Fruit fly (Drosophila melanogaster) whole organism, embryonic: Measurements from ENCODE around the gene Cyp4d14.
A peak's percentile ranks its signal among the peaks of the same experiment; 100 is the strongest.

Experiments
- Asciz ChIP-seq: fragments of 200-800 bp; sonication (Bioruptor generic); optimal IDR thresholded peaks from 2 replicates; lab custom pipeline; 2017; ENCODE audit warnings: missing biosample characterization, mild to moderate bottlenecking, missing genetic modification characterization, missing genetic modification reagents
- B-H1 ChIP-seq: fragments of 200-800 bp; sonication (Bioruptor generic); IDR thresholded peaks from 3 replicates; pipeline ENCODE4 v1.3.6; 2022; ENCODE audit warnings: missing biosample characterization, missing genetic modification characterization
- Bdp1 ChIP-seq: fragments of 200-800 bp; sonication (Bioruptor generic); optimal IDR thresholded peaks from 3 replicates; lab custom pipeline; 2016; ENCODE audit warnings: missing biosample characterization, missing genetic modification characterization
- CG10147 ChIP-seq: fragments of 200-800 bp; sonication (Bioruptor generic); optimal IDR thresholded peaks from 2 replicates; lab custom pipeline; 2019; ENCODE audit warnings: missing biosample characterization, mild to moderate bottlenecking, missing genetic modification characterization, moderate library complexity
- CG10366 ChIP-seq: fragments of 200-800 bp; sonication (Bioruptor generic); IDR thresholded peaks from 2 replicates; pipeline ENCODE4 v1.3.6; 2022; ENCODE audit warnings: missing biosample characterization, missing genetic modification characterization
- CG11696 ChIP-seq: fragments of 200-800 bp; sonication (Bioruptor generic); IDR thresholded peaks from 2 replicates; pipeline ENCODE4 v1.3.6; 2022; ENCODE audit warnings: missing biosample characterization, missing genetic modification characterization
- CG13296 ChIP-seq: fragments of 200-800 bp; sonication (Bioruptor generic); optimal IDR thresholded peaks from 3 replicates; lab custom pipeline; 2018; ENCODE audit warnings: missing biosample characterization, mild to moderate bottlenecking, missing genetic modification characterization
- CG16779 ChIP-seq: fragments of 200-800 bp; sonication (Bioruptor generic); IDR thresholded peaks from 2 replicates; pipeline ENCODE4 v1.3.6; 2022; ENCODE audit warnings: missing biosample characterization, missing genetic modification characterization
- CG17186 ChIP-seq: fragments of 200-800 bp; sonication (Bioruptor generic); optimal IDR thresholded peaks from 3 replicates; lab custom pipeline; 2017; ENCODE audit warnings: missing biosample characterization, missing genetic modification reagents, missing genetic modification characterization
- CG18599 ChIP-seq: fragments of 200-800 bp; sonication (Bioruptor generic); optimal IDR thresholded peaks from 3 replicates; lab custom pipeline; 2017; ENCODE audit warnings: missing biosample characterization, missing genetic modification characterization, mild to moderate bottlenecking, moderate library complexity, missing genetic modification reagents
- CG18764 ChIP-seq: fragments of 200-800 bp; sonication (Bioruptor generic); optimal IDR thresholded peaks from 3 replicates; lab custom pipeline; 2016; ENCODE audit warnings: missing biosample characterization, missing genetic modification characterization
- CG2199 ChIP-seq: fragments of 200-800 bp; sonication (Bioruptor generic); IDR thresholded peaks from 3 replicates; pipeline ENCODE4 v1.3.6; 2022; ENCODE audit warnings: missing biosample characterization, missing genetic modification characterization
- CG32532 ChIP-seq: fragments of 200-800 bp; sonication (Bioruptor generic); IDR thresholded peaks from 2 replicates; pipeline ENCODE4 v1.3.6; 2022; ENCODE audit warnings: missing biosample characterization, missing genetic modification characterization
- CG32767 ChIP-seq: fragments of 200-800 bp; sonication (Bioruptor generic); IDR thresholded peaks from 2 replicates; pipeline ENCODE4 v1.3.6; 2022; ENCODE audit warnings: missing biosample characterization, missing genetic modification characterization
- CG32772 ChIP-seq: fragments of 200-800 bp; sonication (Bioruptor generic); IDR thresholded peaks from 2 replicates; pipeline ENCODE4 v1.3.6; 2022; ENCODE audit warnings: missing biosample characterization, missing genetic modification characterization
- CG3838 ChIP-seq: fragments of 200-800 bp; sonication (Bioruptor generic); optimal IDR thresholded peaks from 3 replicates; lab custom pipeline; 2016; ENCODE audit warnings: missing biosample characterization, missing genetic modification characterization
- CG3847 ChIP-seq: fragments of 200-800 bp; sonication (Bioruptor generic); IDR thresholded peaks from 2 replicates; pipeline ENCODE4 v1.3.6; 2022; ENCODE audit warnings: missing biosample characterization, missing genetic modification characterization
- CG4707 ChIP-seq: fragments of 200-800 bp; sonication (Bioruptor generic); optimal IDR thresholded peaks from 2 replicates; lab custom pipeline; 2018; ENCODE audit warnings: missing biosample characterization, mild to moderate bottlenecking, missing genetic modification characterization, moderate library complexity
- CG6272 ChIP-seq: fragments of 200-800 bp; sonication (Bioruptor generic); IDR thresholded peaks from 2 replicates; pipeline ENCODE4 v1.3.6; 2022; ENCODE audit warnings: missing biosample characterization, missing genetic modification characterization
- CG6765 ChIP-seq: fragments of 200-800 bp; sonication (Bioruptor generic); optimal IDR thresholded peaks from 3 replicates; lab custom pipeline; 2017; ENCODE audit warnings: missing biosample characterization, mild to moderate bottlenecking, missing genetic modification characterization
- CG6854 ChIP-seq: fragments of 200-800 bp; sonication (Bioruptor generic); optimal IDR thresholded peaks from 3 replicates; lab custom pipeline; 2017; ENCODE audit warnings: missing biosample characterization, mild to moderate bottlenecking, missing genetic modification characterization
- CG8281 ChIP-seq: fragments of 200-800 bp; sonication (Bioruptor generic); optimal IDR thresholded peaks from 2 replicates; lab custom pipeline; 2018; ENCODE audit warnings: missing biosample characterization, mild to moderate bottlenecking, missing genetic modification characterization, moderate library complexity
- CG8359 ChIP-seq: fragments of 200-800 bp; sonication (Bioruptor generic); optimal IDR thresholded peaks from 2 replicates; lab custom pipeline; 2017; ENCODE audit warnings: missing biosample characterization, mild to moderate bottlenecking, missing genetic modification characterization, borderline replicate concordance
- CG8478 ChIP-seq: fragments of >200 bp; optimal IDR thresholded peaks from 2 replicates; lab custom pipeline; 2018
- D19A ChIP-seq: fragments of 200-800 bp; optimal IDR thresholded peaks from 3 replicates; lab custom pipeline; 2019; ENCODE audit warnings: missing biosample characterization, mild to moderate bottlenecking, missing genetic modification characterization, moderate library complexity
- E2f1 ChIP-seq: fragments of 200-800 bp; sonication (Bioruptor generic); IDR thresholded peaks from 2 replicates; pipeline ENCODE4 v1.3.6; 2022; ENCODE audit warnings: missing biosample characterization, missing genetic modification characterization
- GATAe ChIP-seq: fragments of 200-800 bp; sonication (Bioruptor generic); conservative IDR thresholded peaks from 2 replicates; pipeline ENCODE4 v1.3.6; 2022; ENCODE audit warnings: missing biosample characterization, missing genetic modification characterization
- H15 ChIP-seq: fragments of 200-800 bp; sonication (Bioruptor generic); IDR thresholded peaks from 3 replicates; pipeline ENCODE4 v1.3.6; 2022; ENCODE audit warnings: missing biosample characterization, missing genetic modification characterization
- Hey ChIP-seq: fragments of 200-800 bp; sonication (Bioruptor generic); optimal IDR thresholded peaks from 3 replicates; lab custom pipeline; 2018; ENCODE audit warnings: missing biosample characterization, mild to moderate bottlenecking, missing genetic modification characterization
- Hmx ChIP-seq: fragments of 200-800 bp; sonication (Bioruptor generic); optimal IDR thresholded peaks from 2 replicates; lab custom pipeline; 2016; ENCODE audit warnings: missing biosample characterization, missing genetic modification characterization
- Lpt ChIP-seq: fragments of >200 bp; optimal IDR thresholded peaks from 2 replicates; lab custom pipeline; 2018; ENCODE audit warnings: missing biosample characterization, missing genetic modification characterization
- MTF-1 ChIP-seq: fragments of 200-800 bp; sonication (Bioruptor generic); optimal IDR thresholded peaks from 2 replicates; lab custom pipeline; 2018; ENCODE audit warnings: missing biosample characterization, mild to moderate bottlenecking, missing genetic modification characterization, borderline replicate concordance
- Mrtf ChIP-seq: fragments of 200-800 bp; sonication (Bioruptor generic); IDR thresholded peaks from 3 replicates; pipeline ENCODE4 v1.3.6; 2022; ENCODE audit warnings: missing biosample characterization, missing genetic modification characterization
- Sry-β ChIP-seq: fragments of 200-800 bp; sonication (Bioruptor generic); optimal IDR thresholded peaks from 2 replicates; lab custom pipeline; 2018; ENCODE audit warnings: missing biosample characterization, mild to moderate bottlenecking, missing genetic modification characterization, moderate library complexity
- Sry-δ ChIP-seq: fragments of 200-800 bp; sonication (Bioruptor generic); optimal IDR thresholded peaks from 2 replicates; lab custom pipeline; 2016; ENCODE audit warnings: missing biosample characterization, missing genetic modification characterization
- az2 ChIP-seq: fragments of 200-800 bp; sonication (Bioruptor generic); optimal IDR thresholded peaks from 3 replicates; lab custom pipeline; 2016; ENCODE audit warnings: missing biosample characterization, missing genetic modification characterization
- cas ChIP-seq: fragments of 200-800 bp; sonication (Bioruptor generic); IDR thresholded peaks from 2 replicates; pipeline ENCODE4 v1.3.6; 2022; ENCODE audit warnings: missing biosample characterization, missing genetic modification characterization
- cato ChIP-seq: fragments of 200-800 bp; sonication (Bioruptor generic); optimal IDR thresholded peaks from 2 replicates; lab custom pipeline; 2016; ENCODE audit warnings: missing biosample characterization, missing genetic modification characterization, borderline replicate concordance
- chinmo ChIP-seq: fragments of 200-800 bp; sonication (Bioruptor generic); IDR thresholded peaks from 4 replicates; pipeline ENCODE4 v1.3.6; 2022; ENCODE audit warnings: missing biosample characterization, missing genetic modification characterization; ENCODE audit not compliant: partially characterized antibody
- danr ChIP-seq: fragments of 200-800 bp; sonication (Bioruptor generic); IDR thresholded peaks from 2 replicates; pipeline ENCODE4 v1.3.6; 2022; ENCODE audit warnings: missing biosample characterization, missing genetic modification characterization
- eve ChIP-seq, 2 experiments: fragments of >200 bp; optimal IDR thresholded peaks; 2 replicates each; lab custom pipeline; 2017; ENCODE audit warnings: missing biosample characterization in 2 of 2, missing genetic modification characterization in 2 of 2
- exex ChIP-seq: fragments of 200-800 bp; sonication (Bioruptor generic); optimal IDR thresholded peaks from 4 replicates; lab custom pipeline; 2018; ENCODE audit warnings: missing biosample characterization, mild to moderate bottlenecking, missing genetic modification characterization, moderate library complexity
- gro ChIP-seq: fragments of 200-800 bp; sonication (Bioruptor generic); optimal IDR thresholded peaks from 2 replicates; lab custom pipeline; 2016; ENCODE audit warnings: missing biosample characterization, missing genetic modification characterization
- hbn ChIP-seq: fragments of 200-800 bp; sonication (Bioruptor generic); IDR thresholded peaks from 2 replicates; pipeline ENCODE4 v1.3.6; 2022; ENCODE audit warnings: missing biosample characterization, missing genetic modification characterization; ENCODE audit not compliant: partially characterized antibody
- jigr1 ChIP-seq: fragments of 200-800 bp; sonication (Bioruptor generic); IDR thresholded peaks from 3 replicates; pipeline ENCODE4 v1.3.6; 2022; ENCODE audit warnings: missing biosample characterization, missing genetic modification characterization
- kni ChIP-seq: fragments of 200-800 bp; sonication (Bioruptor generic); optimal IDR thresholded peaks from 3 replicates; lab custom pipeline; 2017; ENCODE audit warnings: mild to moderate bottlenecking, missing biosample characterization, missing genetic modification reagents, missing genetic modification characterization
- lbe ChIP-seq: fragments of 200-800 bp; sonication (Bioruptor generic); optimal IDR thresholded peaks from 2 replicates; lab custom pipeline; 2016; ENCODE audit warnings: missing biosample characterization, mild to moderate bottlenecking, missing genetic modification characterization
- pan ChIP-seq, 4 experiments: fragments of >200 bp in 3 of 4; fragments of 200-800 bp in 1 of 4; sonication (Bioruptor generic) in 1 of 4; optimal IDR thresholded peaks in 3 of 4; IDR thresholded peaks in 1 of 4; 2 replicates each; pipeline versions ENCODE4 v1.3.6 to Lab custom; 2017 to 2022; ENCODE audit warnings: missing biosample characterization in 2 of 4, missing genetic modification characterization in 2 of 4, mixed read lengths in 1 of 4
- pros ChIP-seq: fragments of 200-800 bp; sonication (Bioruptor generic); optimal IDR thresholded peaks from 3 replicates; lab custom pipeline; 2019; ENCODE audit warnings: missing biosample characterization, mild to moderate bottlenecking, missing genetic modification characterization, moderate library complexity
- stc ChIP-seq: fragments of 200-800 bp; sonication (Bioruptor generic); IDR thresholded peaks from 2 replicates; pipeline ENCODE4 v1.3.6; 2022; ENCODE audit warnings: missing biosample characterization, missing genetic modification characterization
- zf30C ChIP-seq: fragments of 200-800 bp; sonication (Bioruptor generic); optimal IDR thresholded peaks from 3 replicates; lab custom pipeline; 2018; ENCODE audit warnings: missing biosample characterization, mild to moderate bottlenecking, missing genetic modification characterization

Gene Cyp4d14

dm6 chrX:2149478-2149877, 25.6 kb downstream of the Cyp4d14 start, which contains the start of gene bcn92 (continued):
- TF ChIP-seq CG6854 (GFP tag; lab: Kevin White, UChicago) (no peak), CG32772 (0 out of 2 replicates have a peak, but pooled peaks have one; percentile 5), cato (GFP tag; lab: Kevin White, UChicago) (no peak), CG32532 (peak; percentile 61), CG13296 (peak; percentile 7), Hmx (GFP tag; lab: Kevin White, UChicago) (no peak), GATAe (no peak), Sry-δ (peak; percentile 90), exex (no peak), CG6765 (GFP tag; lab: Kevin White, UChicago) (no peak), Lpt (GFP tag; lab: Kevin White, UChicago) (no peak), CG2199 (GFP tag; lab: Robert Waterston, UW) (no peak), CG10147 (GFP tag; lab: Kevin White, UChicago) (peak; percentile 29), CG4707 (no peak), E2f1 (GFP tag; lab: Robert Waterston, UW) (no peak), jigr1 (no peak), CG10366 (GFP tag; lab: Robert Waterston, UW) (0 out of 2 replicates have a peak, but pooled peaks have one; percentile 21), MTF-1 (no peak), zf30C (GFP tag; lab: Kevin White, UChicago) (no peak), CG32767 (GFP tag; lab: Robert Waterston, UW) (no peak), CG18764 (GFP tag; lab: Kevin White, UChicago) (no peak), Mrtf (GFP tag; lab: Robert Waterston, UW) (no peak), CG3838 (GFP tag; lab: Kevin White, UChicago) (no peak), stc (0 out of 2 replicates have a peak, but pooled peaks have one; percentile 9), CG6272 (GFP tag; lab: Robert Waterston, UW) (peak; percentile 31; the same call in 1 of the 2 replicates), Asciz (GFP tag; lab: Kevin White, UChicago) (no peak), Sry-β (GFP tag; lab: Kevin White, UChicago) (peak; percentile 49), CG3847 (GFP tag; lab: Robert Waterston, UW) (peak; percentile 39), Bdp1 (no peak), B-H1 (GFP tag; lab: Robert Waterston, UW) (no peak), danr (no peak), CG18599 (peak; percentile 18), CG8281 (tag; lab: Kevin White, UChicago) (no peak), CG8359 (GFP tag; lab: Kevin White, UChicago) (no peak), pan (optimal IDR thresholded peaks at IDR 0.05; lab: Kevin White, UChicago) (no peak), pan (GFP tag; optimal IDR thresholded peaks at IDR 0.05 in 1 of 2, IDR thresholded peaks at IDR 0.05 in 1 of 2) (no peak), eve (GFP tag; optimal IDR thresholded peaks at IDR 0.05; lab: Kevin White, UChicago) (no peak), cas (0 out of 2 replicates have a peak, but pooled peaks have one; percentile 23), lbe (GFP tag; lab: Kevin White, UChicago) (peak; percentile 23), kni (GFP tag; lab: Kevin White, UChicago) (no peak), hbn (peak; percentile 96), Hey (tag; lab: Kevin White, UChicago) (no peak), gro (GFP tag; lab: Kevin White, UChicago) (peak; percentile 59), H15 (GFP tag; lab: Robert Waterston, UW) (peak; percentile 42; the same call in 1 of the 3 replicates), CG8478 (lab: Kevin White, UChicago) (no peak), CG16779 (GFP tag; lab: Robert Waterston, UW) (no peak), chinmo (GFP tag; lab: Robert Waterston, UW) (peak; percentile 91; the same call in 3 of the 4 replicates), pros (GFP tag; lab: Kevin White, UChicago) (no peak), CG11696 (no peak), CG17186 (no peak), az2 (GFP tag; lab: Kevin White, UChicago) (peak; percentile 32), D19A (no peak)
